Worm (Caenorhabditis elegans) whole organism, mixed stage, embryonic: ENCODE results near the gene smg-9.

Source experiments
- ceh-39 ChIP-seq: fragments of 150-350 bp; optimal IDR thresholded peaks from 2 replicates; lab custom pipeline; 2014; ENCODE audit warnings: missing biosample characterization, missing genetic modification characterization
- ceh-43 ChIP-seq: fragments of 200-800 bp; sonication (Bioruptor generic); optimal IDR thresholded peaks from 2 replicates; lab custom pipeline; 2018; ENCODE audit warnings: mild to moderate bottlenecking, missing genetic modification characterization, moderate library complexity, missing compliant biosample characterization
- flh-1 ChIP-seq: fragments of 200-800 bp; sonication (Bioruptor generic); optimal IDR thresholded peaks from 2 replicates; lab custom pipeline; 2018; ENCODE audit warnings: mild to moderate bottlenecking, missing genetic modification characterization, moderate library complexity, missing compliant biosample characterization
- lin-32 ChIP-seq: fragments of 200-800 bp; sonication (Bioruptor generic); optimal IDR thresholded peaks from 2 replicates; lab custom pipeline; 2018; ENCODE audit warnings: mild to moderate bottlenecking, missing genetic modification characterization, missing compliant biosample characterization
- mep-1 ChIP-seq: fragments of 150-350 bp; optimal IDR thresholded peaks from 2 replicates; lab custom pipeline; 2017; ENCODE audit warnings: missing biosample characterization, missing genetic modification reagents, missing genetic modification characterization, inconsistent platforms
- mls-2 ChIP-seq: sonication (generic microtip); optimal IDR thresholded peaks from 2 replicates; lab custom pipeline; 2016; ENCODE audit warnings: mild to moderate bottlenecking, missing genetic modification characterization, moderate library complexity, missing compliant biosample characterization
- pha-4 ChIP-seq: fragments of 150-350 bp; optimal IDR thresholded peaks from 2 replicates; lab custom pipeline; 2018; ENCODE audit warnings: missing biosample characterization, missing genetic modification reagents, missing genetic modification characterization
- unc-120 ChIP-seq: sonication (generic microtip); optimal IDR thresholded peaks from 2 replicates; lab custom pipeline; 2017; ENCODE audit warnings: missing genetic modification characterization, missing compliant biosample characterization; ENCODE audit not compliant: poor library complexity, severe bottlenecking
- unc-39 ChIP-seq: fragments of 150-350 bp; optimal IDR thresholded peaks from 2 replicates; lab custom pipeline; 2014; ENCODE audit warnings: missing biosample characterization, missing genetic modification characterization

ce11 chrII:14704204-14704603, 48.4 kb downstream of the smg-9 start:
- TF ChIP-seq flh-1 (GFP tag; lab: Kevin White, UChicago) (no peak), mls-2 (no peak), lin-32 (no peak), pha-4 (tag; lab: Kevin White, UChicago) (no peak), mep-1 (no peak), ceh-39 (tag; lab: Kevin White, UChicago) (no peak), ceh-43 (no peak), unc-39 (tag; lab: Kevin White, UChicago) (no peak), unc-120 (tag; lab: Kevin White, UChicago) (no peak)
